Worm (Caenorhabditis elegans) whole organism, L3 larva: ENCODE data around the gene F08F3.1.

Experiments
- aly-2 ChIP-seq: fragments of 150-350 bp; optimal IDR thresholded peaks from 2 replicates; lab custom pipeline; 2014; ENCODE audit warnings: missing biosample characterization, missing genetic modification characterization
- ama-1 ChIP-seq: fragments of 150-350 bp; optimal IDR thresholded peaks from 2 replicates; lab custom pipeline; 2018
- ceh-16 ChIP-seq: sonication (generic microtip); optimal IDR thresholded peaks from 2 replicates; lab custom pipeline; 2017; ENCODE audit warnings: missing biosample characterization, missing genetic modification characterization
- ceh-28 ChIP-seq: fragments of 150-350 bp; optimal IDR thresholded peaks from 2 replicates; lab custom pipeline; 2014; ENCODE audit warnings: missing biosample characterization, missing genetic modification reagents, missing genetic modification characterization
- ceh-82 ChIP-seq: fragments of 150-350 bp; optimal IDR thresholded peaks from 2 replicates; lab custom pipeline; 2014; ENCODE audit warnings: missing biosample characterization, missing genetic modification characterization
- ceh-9 ChIP-seq: sonication (generic microtip); optimal IDR thresholded peaks from 2 replicates; lab custom pipeline; 2018; ENCODE audit warnings: missing biosample characterization, missing genetic modification characterization
- daf-12 ChIP-seq: fragments of 150-350 bp; optimal IDR thresholded peaks from 2 replicates; lab custom pipeline; 2014; ENCODE audit warnings: missing biosample characterization, missing genetic modification reagents, missing genetic modification characterization
- egl-5 ChIP-seq: fragments of 150-350 bp; optimal IDR thresholded peaks from 2 replicates; lab custom pipeline; 2017; ENCODE audit warnings: missing biosample characterization, missing genetic modification reagents, missing genetic modification characterization, inconsistent platforms
- elt-1 ChIP-seq: fragments of 150-350 bp; optimal IDR thresholded peaks from 2 replicates; lab custom pipeline; 2014; ENCODE audit warnings: missing biosample characterization, missing genetic modification characterization
- elt-2 ChIP-seq: sonication (generic microtip); optimal IDR thresholded peaks from 2 replicates; lab custom pipeline; 2016; ENCODE audit warnings: missing genetic modification reagents, mild to moderate bottlenecking, missing genetic modification characterization, missing compliant biosample characterization
- elt-3 ChIP-seq, 3 experiments: fragments of 150-350 bp in 1 of 3; sonication (generic microtip) in 2 of 3; optimal IDR thresholded peaks; 2 replicates in 2 of 3; 4 replicates in 1 of 3; lab custom pipeline; 2014 to 2017; ENCODE audit warnings: missing biosample characterization in 3 of 3, missing genetic modification characterization in 3 of 3
- eor-1 ChIP-seq, 2 experiments: fragments of 150-350 bp; optimal IDR thresholded peaks; 2 replicates each; lab custom pipeline; 2014 to 2018; ENCODE audit warnings: missing biosample characterization in 2 of 2, missing genetic modification characterization in 2 of 2
- fkh-10 ChIP-seq: sonication (generic microtip); optimal IDR thresholded peaks from 2 replicates; lab custom pipeline; 2017; ENCODE audit warnings: missing biosample characterization, missing genetic modification reagents, missing genetic modification characterization
- hmg-11 ChIP-seq: sonication (generic microtip); optimal IDR thresholded peaks from 2 replicates; lab custom pipeline; 2016; ENCODE audit warnings: missing genetic modification characterization, missing compliant biosample characterization
- lin-39 ChIP-seq: fragments of 150-350 bp; optimal IDR thresholded peaks from 2 replicates; lab custom pipeline; 2018; ENCODE audit warnings: missing biosample characterization, missing genetic modification reagents, missing genetic modification characterization
- lsy-12 ChIP-seq: sonication (generic microtip); optimal IDR thresholded peaks from 2 replicates; lab custom pipeline; 2016; ENCODE audit warnings: mild to moderate bottlenecking, missing genetic modification characterization, missing compliant biosample characterization
- mdl-1 ChIP-seq: fragments of 150-350 bp; optimal IDR thresholded peaks from 2 replicates; lab custom pipeline; 2014; ENCODE audit warnings: missing biosample characterization, missing genetic modification characterization
- mml-1 ChIP-seq: fragments of 150-350 bp; sonication (generic microtip); optimal IDR thresholded peaks from 3 replicates; lab custom pipeline; 2014; ENCODE audit warnings: missing biosample characterization, missing genetic modification characterization
- nfya-1 ChIP-seq: sonication (generic microtip); optimal IDR thresholded peaks from 2 replicates; lab custom pipeline; 2017; ENCODE audit warnings: missing genetic modification characterization, mild to moderate bottlenecking, missing compliant biosample characterization, antibody characterized with exemption, moderate library complexity; ENCODE audit not compliant: insufficient read depth
- nhr-12 ChIP-seq: fragments of 150-350 bp; optimal IDR thresholded peaks from 2 replicates; lab custom pipeline; 2014; ENCODE audit warnings: missing biosample characterization, missing genetic modification characterization
- nhr-23 ChIP-seq: fragments of 150-350 bp; optimal IDR thresholded peaks from 2 replicates; lab custom pipeline; 2014; ENCODE audit warnings: missing biosample characterization, missing genetic modification reagents, missing genetic modification characterization
- nhr-237 ChIP-seq: fragments of 150-350 bp; optimal IDR thresholded peaks from 2 replicates; lab custom pipeline; 2014; ENCODE audit warnings: missing biosample characterization, missing genetic modification characterization
- nhr-25 ChIP-seq: sonication (generic microtip); optimal IDR thresholded peaks from 2 replicates; lab custom pipeline; 2017; ENCODE audit warnings: missing biosample characterization, missing genetic modification characterization
- nhr-43 ChIP-seq: sonication (generic microtip); optimal IDR thresholded peaks from 2 replicates; lab custom pipeline; 2016; ENCODE audit warnings: mild to moderate bottlenecking, missing genetic modification characterization, missing compliant biosample characterization; ENCODE audit not compliant: poor library complexity, severe bottlenecking
- nhr-67 ChIP-seq: fragments of 150-350 bp; optimal IDR thresholded peaks from 2 replicates; lab custom pipeline; 2014; ENCODE audit warnings: missing biosample characterization, missing genetic modification characterization
- nhr-76 ChIP-seq: fragments of 150-350 bp; sonication (generic microtip); optimal IDR thresholded peaks from 5 replicates; lab custom pipeline; 2014; ENCODE audit warnings: missing biosample characterization, missing genetic modification characterization
- nhr-77 ChIP-seq: fragments of 150-350 bp; optimal IDR thresholded peaks from 2 replicates; lab custom pipeline; 2014; ENCODE audit warnings: missing biosample characterization, missing genetic modification characterization
- pha-4 ChIP-seq: fragments of 150-350 bp; optimal IDR thresholded peaks from 2 replicates; lab custom pipeline; 2014; ENCODE audit warnings: missing biosample characterization, missing genetic modification reagents, missing genetic modification characterization
- sea-2 ChIP-seq: fragments of 150-350 bp; sonication (generic microtip); optimal IDR thresholded peaks from 4 replicates; lab custom pipeline; 2014; ENCODE audit warnings: missing biosample characterization, missing genetic modification reagents, missing genetic modification characterization
- tbx-2 ChIP-seq: sonication (generic microtip); optimal IDR thresholded peaks from 2 replicates; lab custom pipeline; 2016; ENCODE audit warnings: mild to moderate bottlenecking, missing genetic modification characterization, missing compliant biosample characterization
- unc-62 ChIP-seq: fragments of 150-350 bp; sonication (generic microtip); optimal IDR thresholded peaks from 4 replicates; lab custom pipeline; 2014; ENCODE audit warnings: missing biosample characterization, missing genetic modification reagents, missing genetic modification characterization
- zag-1 ChIP-seq: fragments of 150-350 bp; optimal IDR thresholded peaks from 2 replicates; lab custom pipeline; 2014; ENCODE audit warnings: missing biosample characterization, missing genetic modification characterization
- ztf-11 ChIP-seq: fragments of 150-350 bp; optimal IDR thresholded peaks from 2 replicates; lab custom pipeline; 2014; ENCODE audit warnings: missing biosample characterization, missing genetic modification characterization

The F08F3.1 gene

DNA sequence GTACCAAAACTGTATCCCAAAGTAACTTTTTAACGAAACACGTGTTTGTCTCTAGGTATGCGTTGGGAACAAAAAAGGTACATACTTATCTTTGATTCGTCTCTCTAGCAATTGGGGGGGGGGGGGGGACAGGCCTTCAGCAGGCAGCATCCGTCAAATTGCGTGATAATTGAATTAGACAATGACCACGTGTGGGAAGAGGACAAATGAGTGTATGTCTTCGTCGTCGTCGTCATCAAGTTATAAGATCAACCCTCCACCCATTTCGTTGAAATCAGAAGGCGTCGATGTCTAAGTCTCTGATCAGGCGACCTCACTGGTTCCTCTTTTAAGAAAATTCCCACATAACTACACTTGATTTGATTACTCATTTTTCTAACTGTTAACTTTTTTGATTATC, 35.3 kb upstream of the F08F3.1 start, which contains the start of gene F08F3.4:
Gene F08F3.4 (plus strand): TSS at position 277 of the 400 bp plus-strand sequence.
- TF ChIP-seq zag-1 (tag; lab: Kevin White, UChicago) (no peak), egl-5 (tag; lab: Kevin White, UChicago) (no peak), ceh-9 (tag; lab: Kevin White, UChicago) (no peak), nhr-23 (tag; lab: Kevin White, UChicago) (peak; percentile 38), elt-3 (tag; optimal IDR thresholded peaks at IDR 0.05; lab: Kevin White, UChicago) (peak in 1 of 3 experiments; percentile 23), mml-1 (no peak), ama-1 (lab: Kevin White, UChicago) (no peak), ceh-28 (tag; lab: Kevin White, UChicago) (no peak), nhr-67 (tag; lab: Kevin White, UChicago) (no peak), mdl-1 (tag; lab: Kevin White, UChicago) (peak; percentile 12), eor-1 (tag; optimal IDR thresholded peaks at IDR 0.05; lab: Kevin White, UChicago) (no peak), nfya-1 (tag; lab: Kevin White, UChicago) (no peak), lin-39 (tag; lab: Kevin White, UChicago) (no peak), aly-2 (tag; lab: Kevin White, UChicago) (no peak), ztf-11 (no peak), nhr-25 (tag; lab: Kevin White, UChicago) (peak; percentile 50), nhr-237 (tag; lab: Kevin White, UChicago) (no peak), pha-4 (tag; lab: Kevin White, UChicago) (no peak), daf-12 (tag; lab: Kevin White, UChicago) (no peak), nhr-43 (peak; percentile 83), fkh-10 (GFP tag; lab: Kevin White, UChicago) (no peak), nhr-12 (tag; lab: Kevin White, UChicago) (no peak), lsy-12 (tag; lab: Kevin White, UChicago) (peak; percentile 52), sea-2 (no peak), tbx-2 (tag; lab: Kevin White, UChicago) (no peak)

DNA sequence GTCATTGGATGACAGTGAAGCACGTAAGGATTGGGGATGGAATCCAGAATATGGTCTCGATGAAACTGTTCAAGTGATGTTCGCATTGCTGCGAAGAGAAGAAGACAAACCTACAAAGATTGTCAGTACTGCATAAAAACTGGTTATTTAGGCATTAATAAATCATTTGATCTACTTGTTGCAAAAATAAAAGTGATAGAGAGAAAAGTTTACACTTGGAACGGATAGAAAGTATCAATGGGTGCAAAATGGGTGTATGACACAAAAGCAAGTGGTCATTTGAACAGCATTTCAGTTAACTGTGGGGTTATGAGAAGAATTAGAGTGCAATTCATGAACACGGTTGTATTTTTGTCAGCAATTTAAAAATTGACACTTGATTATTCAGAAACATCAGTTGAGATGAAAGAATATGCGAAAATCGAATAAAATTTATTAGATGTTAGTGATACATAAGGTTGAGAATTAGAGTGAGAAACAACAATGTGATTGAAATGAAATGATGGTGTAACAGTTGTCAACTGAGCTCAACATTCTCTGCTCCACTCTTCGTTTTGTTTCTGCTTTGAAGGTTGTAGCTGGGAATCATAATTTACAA, 33.0 kb upstream of the F08F3.1 start, which contains the start of gene F08F3.10:
Gene F08F3.10 (plus strand): TSS at position 548 of the 598 bp plus-strand sequence.
- TF ChIP-seq ama-1 (lab: Kevin White, UChicago) (peak; percentile 49), egl-5 (tag; lab: Kevin White, UChicago) (no peak), nhr-77 (tag; lab: Kevin White, UChicago) (no peak), ceh-82 (tag; lab: Kevin White, UChicago) (no peak), daf-12 (tag; lab: Kevin White, UChicago) (no peak)

DNA sequence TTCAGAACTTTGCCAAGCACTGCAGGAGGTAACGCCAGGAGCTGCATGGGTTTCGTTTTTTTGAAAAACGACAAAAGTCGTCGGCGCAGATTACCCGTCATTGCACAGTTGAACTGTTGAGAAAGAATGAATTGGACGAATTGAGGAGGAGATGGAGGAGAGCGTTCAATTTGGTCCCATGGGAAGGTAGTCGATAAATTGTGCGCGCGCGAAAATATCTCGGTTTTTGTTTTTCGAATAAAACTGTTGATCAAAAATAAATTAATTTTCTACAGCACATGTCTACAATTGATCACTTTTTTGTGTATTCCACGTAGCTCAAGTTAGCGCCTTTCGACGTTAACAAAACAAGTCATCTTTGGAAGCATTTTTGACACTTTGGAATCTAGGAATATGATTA, 26.0 kb upstream of the F08F3.1 start, which contains the start of gene F08F3.6:
Gene F08F3.6 (minus strand): TSS at position 153 of the 400 bp plus-strand sequence.
- no peak for TF ChIP-seq ceh-28 (tag; lab: Kevin White, UChicago)
- TF ChIP-seq sea-2: no peak
- no peak for TF ChIP-seq elt-3 (tag; optimal IDR thresholded peaks at IDR 0.05; lab: Kevin White, UChicago)
- no peak for TF ChIP-seq nhr-76 (tag; lab: Kevin White, UChicago)
- TF ChIP-seq nfya-1 (tag; lab: Kevin White, UChicago): no peak
- TF ChIP-seq nhr-12 (tag; lab: Kevin White, UChicago): no peak
- no peak for TF ChIP-seq ceh-9 (tag; lab: Kevin White, UChicago)
- no peak for TF ChIP-seq elt-1 (tag; lab: Kevin White, UChicago)
- no peak for TF ChIP-seq mml-1
- TF ChIP-seq hmg-11 (tag; lab: Kevin White, UChicago): no peak
- no peak for TF ChIP-seq fkh-10 (GFP tag; lab: Kevin White, UChicago)
- TF ChIP-seq unc-62 (GFP tag; lab: Kevin White, UChicago): no peak
- TF ChIP-seq ceh-16: no peak

DNA sequence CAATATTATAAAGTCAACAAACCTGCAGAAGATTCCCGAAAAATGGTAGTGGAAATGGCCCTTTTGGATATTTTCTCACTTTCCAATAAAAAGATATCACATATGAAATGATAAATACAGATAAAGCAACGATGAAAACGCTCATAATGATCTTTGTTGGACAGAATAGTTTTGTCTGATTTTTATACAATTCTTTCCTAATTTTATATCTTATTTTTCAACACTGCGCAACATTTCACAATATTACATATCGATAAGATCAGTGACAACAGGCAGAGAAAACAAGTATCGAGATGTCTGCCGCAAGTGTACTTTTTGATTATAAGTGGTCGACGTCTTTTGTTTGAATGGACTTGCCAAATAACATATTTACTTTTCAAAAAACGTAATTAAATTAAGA, 22.8 kb upstream of the F08F3.1 start, which contains the start of gene cyp-14A5:
Gene cyp-14A5 (minus strand): TSS at position 163 of the 400 bp plus-strand sequence.
- no peak for TF ChIP-seq elt-2 (tag; lab: Kevin White, UChicago)
- TF ChIP-seq nhr-76 (tag; lab: Kevin White, UChicago): peak; percentile 40
- TF ChIP-seq, all 47 proteins: peak for 1
